Worm (Caenorhabditis elegans) whole organism, young adult: ENCODE data around the gene nlp-59.

Source experiments
- B0336.3 ChIP-seq: fragments of 200-800 bp; sonication (Bioruptor generic); IDR thresholded peaks from 2 replicates; pipeline ENCODE4 v1.3.6; 2022; ENCODE audit warnings: missing genetic modification characterization, missing compliant biosample characterization
- C06A6.2 ChIP-seq: fragments of 200-800 bp; sonication (Bioruptor generic); conservative IDR thresholded peaks from 2 replicates; pipeline ENCODE4 v1.3.6; 2022; ENCODE audit warnings: missing genetic modification characterization, missing compliant biosample characterization
- Y56A3A.18 ChIP-seq: fragments of 200-800 bp; sonication (Bioruptor generic); IDR thresholded peaks from 2 replicates; pipeline ENCODE4 v1.3.6; 2022; ENCODE audit warnings: missing genetic modification reagents, missing genetic modification characterization, missing compliant biosample characterization
- Y67H2A.10 ChIP-seq: fragments of 200-800 bp; sonication (Bioruptor generic); conservative IDR thresholded peaks from 2 replicates; pipeline ENCODE4 v1.3.6; 2022; ENCODE audit warnings: missing genetic modification reagents, missing genetic modification characterization, missing compliant biosample characterization
- Y79H2A.3 ChIP-seq: fragments of 200-800 bp; sonication (Bioruptor generic); conservative IDR thresholded peaks from 2 replicates; pipeline ENCODE4 v1.3.6; 2022; ENCODE audit warnings: missing genetic modification reagents, missing genetic modification characterization, missing compliant biosample characterization
- ama-1 ChIP-seq, 3 experiments: fragments of 150-350 bp in 1 of 3; sonication (generic microtip) in 2 of 3; optimal IDR thresholded peaks; 2 replicates each; lab custom pipeline; 2014 to 2018; ENCODE audit warnings: missing biosample characterization in 2 of 3, missing genetic modification characterization in 2 of 3, missing genetic modification reagents in 2 of 3
- atf-7 ChIP-seq: sonication (generic microtip); optimal IDR thresholded peaks from 2 replicates; lab custom pipeline; 2017; ENCODE audit warnings: mild to moderate bottlenecking, missing genetic modification characterization, missing compliant biosample characterization
- athp-1 ChIP-seq: sonication (generic microtip); optimal IDR thresholded peaks from 2 replicates; lab custom pipeline; 2017; ENCODE audit warnings: mild to moderate bottlenecking, missing genetic modification characterization, missing compliant biosample characterization
- dox-1 ChIP-seq: fragments of 200-800 bp; sonication (Bioruptor generic); IDR thresholded peaks from 2 replicates; pipeline ENCODE4 v1.3.6; 2022; ENCODE audit warnings: missing genetic modification reagents, missing genetic modification characterization, missing compliant biosample characterization
- egl-18 ChIP-seq: fragments of 200-800 bp; sonication (Bioruptor generic); IDR thresholded peaks from 2 replicates; pipeline ENCODE4 v1.3.6; 2022; ENCODE audit warnings: missing genetic modification reagents, missing genetic modification characterization, missing compliant biosample characterization
- egl-44 ChIP-seq: fragments of 200-800 bp; sonication (Bioruptor generic); IDR thresholded peaks from 2 replicates; pipeline ENCODE4 v1.3.6; 2022; ENCODE audit warnings: missing genetic modification reagents, missing genetic modification characterization, missing compliant biosample characterization
- him-1 ChIP-seq: sonication (generic microtip); optimal IDR thresholded peaks from 2 replicates; lab custom pipeline; 2016; ENCODE audit warnings: missing genotype, missing genetic modification reagents, missing genetic modification characterization, missing compliant biosample characterization
- hmg-1.2 ChIP-seq: fragments of 200-800 bp; sonication (Bioruptor generic); IDR thresholded peaks from 2 replicates; pipeline ENCODE4 v1.3.6; 2022; ENCODE audit warnings: missing genetic modification reagents, missing genetic modification characterization, missing compliant biosample characterization
- let-526 ChIP-seq: fragments of 200-800 bp; sonication (Bioruptor generic); IDR thresholded peaks from 2 replicates; pipeline ENCODE4 v1.3.6; 2022; ENCODE audit warnings: missing genetic modification reagents, missing genetic modification characterization, missing compliant biosample characterization
- let-607 ChIP-seq, 2 experiments: fragments of 200-800 bp in 1 of 2; sonication (Bioruptor generic) in 1 of 2; sonication (generic microtip) in 1 of 2; optimal IDR thresholded peaks; 2 replicates each; lab custom pipeline; 2016 to 2018; ENCODE audit warnings: mild to moderate bottlenecking in 2 of 2, missing compliant biosample characterization in 2 of 2, missing genetic modification characterization in 2 of 2, moderate library complexity in 2 of 2, missing genotype in 1 of 2
- lin-54 ChIP-seq: fragments of 200-800 bp; sonication (Bioruptor generic); optimal IDR thresholded peaks from 2 replicates; lab custom pipeline; 2018; ENCODE audit warnings: mild to moderate bottlenecking, missing genetic modification characterization, missing compliant biosample characterization
- madf-6 ChIP-seq: fragments of 200-800 bp; sonication (Bioruptor generic); IDR thresholded peaks from 2 replicates; pipeline ENCODE4 v1.3.6; 2022; ENCODE audit warnings: missing genetic modification reagents, missing genetic modification characterization, missing compliant biosample characterization
- madf-8 ChIP-seq: fragments of 200-800 bp; sonication (Bioruptor generic); conservative IDR thresholded peaks from 2 replicates; pipeline ENCODE4 v1.3.6; 2022; ENCODE audit warnings: missing genetic modification reagents, missing genetic modification characterization, missing compliant biosample characterization
- nhr-120 ChIP-seq: fragments of 200-800 bp; sonication (Bioruptor generic); IDR thresholded peaks from 2 replicates; pipeline ENCODE4 v1.3.6; 2022; ENCODE audit warnings: missing genetic modification characterization, missing compliant biosample characterization
- nhr-179 ChIP-seq: sonication (generic microtip); optimal IDR thresholded peaks from 2 replicates; lab custom pipeline; 2016; ENCODE audit warnings: mild to moderate bottlenecking, missing genetic modification characterization, missing compliant biosample characterization
- pha-4 ChIP-seq: fragments of 150-350 bp; sonication (generic microtip); optimal IDR thresholded peaks from 2 replicates; lab custom pipeline; 2014; ENCODE audit warnings: missing biosample characterization, missing genetic modification reagents, missing genetic modification characterization
- rec-8 ChIP-seq, 2 experiments: sonication (generic microtip); optimal IDR thresholded peaks; 2 replicates each; lab custom pipeline; 2016; ENCODE audit warnings: mild to moderate bottlenecking in 2 of 2, missing genetic modification characterization in 2 of 2, missing genetic modification reagents in 2 of 2, missing genotype in 2 of 2, missing biosample characterization in 1 of 2, missing compliant biosample characterization in 1 of 2, moderate library complexity in 1 of 2
- snpc-1.3 ChIP-seq: sonication (generic microtip); optimal IDR thresholded peaks from 2 replicates; lab custom pipeline; 2017; ENCODE audit warnings: missing genetic modification characterization, mild to moderate bottlenecking, missing compliant biosample characterization, antibody characterized with exemption, moderate library complexity, missing genotype, missing genetic modification reagents; ENCODE audit not compliant: insufficient read depth
- snpc-4 ChIP-seq, 5 experiments: fragments of 150-350 bp in 1 of 5; sonication (generic microtip) in 4 of 5; optimal IDR thresholded peaks; 2 replicates each; lab custom pipeline; 2014 to 2018; ENCODE audit warnings: missing genetic modification characterization in 5 of 5, missing biosample characterization in 3 of 5, antibody characterized with exemption in 2 of 5, mild to moderate bottlenecking in 2 of 5, missing compliant biosample characterization in 2 of 5, missing genotype in 2 of 5, moderate library complexity in 2 of 5, missing genetic modification reagents in 1 of 5
- sptf-2 ChIP-seq: fragments of 200-800 bp; sonication (Bioruptor generic); optimal IDR thresholded peaks from 2 replicates; lab custom pipeline; 2018; ENCODE audit warnings: mild to moderate bottlenecking, missing genetic modification characterization, missing compliant biosample characterization

Gene nlp-59

ce11 chrV:15016795-15017429, 45.7 kb downstream of the nlp-59 start:
- no peak for TF ChIP-seq him-1 (tag; lab: Kevin White, UChicago)
- TF ChIP-seq madf-8 (GFP tag; lab: Robert Waterston, UW), result no peak
- TF ChIP-seq sptf-2, result no peak
- no peak for TF ChIP-seq hmg-1.2 (GFP tag; lab: Robert Waterston, UW)
- no peak for TF ChIP-seq dox-1 (GFP tag; lab: Robert Waterston, UW)
- no peak for TF ChIP-seq athp-1
- no peak for TF ChIP-seq pha-4 (tag; lab: Kevin White, UChicago)
- no peak for TF ChIP-seq nhr-120 (GFP tag; lab: Robert Waterston, UW)
- no peak for TF ChIP-seq snpc-4 (GFP tag; optimal IDR thresholded peaks at IDR 0.05; lab: Kevin White, UChicago)
- no peak for TF ChIP-seq snpc-4 (tag; optimal IDR thresholded peaks at IDR 0.05; lab: Kevin White, UChicago)
- no peak for TF ChIP-seq let-526 (GFP tag; lab: Robert Waterston, UW)
- TF ChIP-seq nhr-179 (tag; lab: Kevin White, UChicago), result no peak
- no peak for TF ChIP-seq egl-44 (GFP tag; lab: Robert Waterston, UW)
- TF ChIP-seq snpc-1.3 (tag; lab: Kevin White, UChicago), result no peak

DNA sequence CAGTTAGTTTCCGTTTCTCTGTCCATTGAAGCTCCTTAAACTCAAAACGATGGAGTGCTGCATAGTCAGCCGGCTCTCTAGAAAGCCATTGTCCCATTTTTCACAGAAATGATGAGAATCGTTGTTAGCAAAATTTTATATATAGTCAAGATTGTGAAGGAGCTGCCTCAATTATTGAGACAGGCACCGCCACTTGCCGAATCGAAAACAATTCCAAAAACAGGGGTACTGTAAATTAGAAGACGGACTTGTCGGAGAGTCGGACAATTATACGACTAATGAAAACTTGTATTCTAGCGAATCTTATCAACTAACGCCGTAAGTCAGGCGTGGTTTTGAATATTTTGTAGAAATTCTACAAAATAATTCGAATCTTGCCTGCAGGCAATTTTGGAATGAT, 49.0 kb downstream of the nlp-59 start, which contains the start of gene F14H8.2:
Gene F14H8.2, minus strand, starts transcription at position 101 of the 400 bp plus-strand sequence.
- TF ChIP-seq egl-18 (GFP tag; lab: Robert Waterston, UW), result no peak
- TF ChIP-seq C06A6.2, result no peak
- no peak for TF ChIP-seq lin-54 (GFP tag; lab: Kevin White, UChicago)

ce11 chrV:15020732-15021131, 49.5 kb downstream of the nlp-59 start, which contains the start of gene F14H8.5:
TSS of gene F14H8.5 (plus strand) at chrV:15021032.
- TF ChIP-seq madf-6, result no peak
- TF ChIP-seq ama-1 (optimal IDR thresholded peaks at IDR 0.05; lab: Kevin White, UChicago), result no peak
- TF ChIP-seq ama-1 (GFP tag; optimal IDR thresholded peaks at IDR 0.05; lab: Kevin White, UChicago), result no peak
- TF ChIP-seq let-607 (tag; optimal IDR thresholded peaks at IDR 0.05; lab: Kevin White, UChicago), result no peak
- no peak for TF ChIP-seq B0336.3 (GFP tag; lab: Robert Waterston, UW)
- no peak for TF ChIP-seq Y56A3A.18 (GFP tag; lab: Robert Waterston, UW)
- no peak for TF ChIP-seq rec-8 (tag; optimal IDR thresholded peaks at IDR 0.05; lab: Kevin White, UChicago)
- TF ChIP-seq Y79H2A.3, result no peak
- TF ChIP-seq Y67H2A.10, result no peak
- TF ChIP-seq atf-7 (tag; lab: Kevin White, UChicago), result no peak
